Fruit fly (Drosophila melanogaster) S2 (cell line): Measurements from ENCODE around the gene CdGAPr.

Source experiments
- CG8478 ChIP-seq: fragments of >200 bp; optimal IDR thresholded peaks from 2 replicates; lab custom pipeline; 2018
- CTCF ChIP-seq, 2 experiments: fragments of >200 bp; optimal IDR thresholded peaks; 2 replicates each; lab custom pipeline; 2018

- no peak for TF ChIP-seq CG8478
- no peak for TF ChIP-seq CTCF (optimal IDR thresholded peaks at IDR 0.05; lab: Kevin White, UChicago)
Observed at dm6 chr2L:19755015-19755414, 36.7 kb downstream of the CdGAPr start.
